Worm (Caenorhabditis elegans) whole organism, L1 larva: ENCODE measurements around the gene tkr-3.

ENCODE experiments used
- C04F5.9 ChIP-seq: sonication (generic microtip); optimal IDR thresholded peaks from 2 replicates; lab custom pipeline; 2016; ENCODE audit warnings: missing genetic modification characterization, missing compliant biosample characterization
- C34B4.2 ChIP-seq: sonication (generic microtip); optimal IDR thresholded peaks from 2 replicates; lab custom pipeline; 2017; ENCODE audit warnings: mild to moderate bottlenecking, missing genetic modification characterization, missing compliant biosample characterization
- alr-1 ChIP-seq: fragments of 200-800 bp; sonication (Bioruptor generic); optimal IDR thresholded peaks from 2 replicates; lab custom pipeline; 2018; ENCODE audit warnings: borderline replicate concordance, mild to moderate bottlenecking, missing genetic modification characterization, missing compliant biosample characterization
- blmp-1 ChIP-seq: fragments of 150-350 bp; optimal IDR thresholded peaks from 2 replicates; lab custom pipeline; 2014; ENCODE audit warnings: missing biosample characterization, missing genetic modification characterization
- ceh-8 ChIP-seq: fragments of 200-800 bp; sonication (Bioruptor generic); optimal IDR thresholded peaks from 2 replicates; lab custom pipeline; 2018; ENCODE audit warnings: mild to moderate bottlenecking, missing genetic modification characterization, moderate library complexity, missing compliant biosample characterization
- ceh-82 ChIP-seq, 3 experiments: fragments of 150-350 bp in 1 of 3; sonication (generic microtip) in 2 of 3; optimal IDR thresholded peaks; 2 replicates each; lab custom pipeline; 2014 to 2017; ENCODE audit warnings: missing biosample characterization in 3 of 3, missing genetic modification characterization in 3 of 3
- ces-1 ChIP-seq: fragments of 150-350 bp; optimal IDR thresholded peaks from 2 replicates; lab custom pipeline; 2014; ENCODE audit warnings: missing biosample characterization, missing genetic modification reagents, missing genetic modification characterization
- dpl-1 ChIP-seq, 3 experiments: fragments of 150-350 bp in 2 of 3; sonication (generic microtip) in 1 of 3; optimal IDR thresholded peaks; 2 replicates each; lab custom pipeline; 2014 to 2017; ENCODE audit warnings: missing biosample characterization in 3 of 3, missing genetic modification characterization in 3 of 3, missing genetic modification reagents in 3 of 3
- dsc-1 ChIP-seq: sonication (generic microtip); optimal IDR thresholded peaks from 2 replicates; lab custom pipeline; 2016; ENCODE audit warnings: mild to moderate bottlenecking, missing genetic modification characterization, missing compliant biosample characterization
- efl-1 ChIP-seq, 4 experiments: fragments of 150-350 bp; optimal IDR thresholded peaks in 3 of 4; peaks in 1 of 4; 1 replicate in 1 of 4; 2 replicates in 3 of 4; lab custom pipeline; 2014; ENCODE audit warnings: missing biosample characterization in 2 of 4, missing genetic modification characterization in 2 of 4, missing genetic modification reagents in 2 of 4
- efl-3 ChIP-seq: fragments of 200-800 bp; sonication (Bioruptor generic); optimal IDR thresholded peaks from 2 replicates; lab custom pipeline; 2018; ENCODE audit warnings: mild to moderate bottlenecking, missing genetic modification characterization, missing compliant biosample characterization
- egl-13 ChIP-seq: sonication (generic microtip); optimal IDR thresholded peaks from 2 replicates; lab custom pipeline; 2016; ENCODE audit warnings: missing genotype, missing genetic modification reagents, missing genetic modification characterization, missing compliant biosample characterization
- elt-2 ChIP-seq: sonication (generic microtip); optimal IDR thresholded peaks from 2 replicates; lab custom pipeline; 2016; ENCODE audit warnings: missing genetic modification characterization, mild to moderate bottlenecking, inconsistent platforms, missing compliant biosample characterization, missing genetic modification reagents
- fkh-10 ChIP-seq: sonication (generic microtip); optimal IDR thresholded peaks from 2 replicates; lab custom pipeline; 2017; ENCODE audit warnings: missing biosample characterization, missing genetic modification reagents, missing genetic modification characterization
- fkh-4 ChIP-seq: sonication (generic microtip); optimal IDR thresholded peaks from 2 replicates; lab custom pipeline; 2016; ENCODE audit warnings: missing compliant biosample characterization, missing genetic modification characterization, borderline replicate concordance
- fkh-8 ChIP-seq: sonication (generic microtip); optimal IDR thresholded peaks from 2 replicates; lab custom pipeline; 2016; ENCODE audit warnings: mild to moderate bottlenecking, missing genetic modification characterization, missing compliant biosample characterization
- fos-1 ChIP-seq: fragments of 150-350 bp; optimal IDR thresholded peaks from 2 replicates; lab custom pipeline; 2014; ENCODE audit warnings: missing biosample characterization, missing genetic modification characterization
- grh-1 ChIP-seq: fragments of 200-800 bp; sonication (Bioruptor generic); IDR thresholded peaks from 2 replicates; pipeline ENCODE4 v1.3.6; 2022; ENCODE audit warnings: missing genetic modification reagents, missing genetic modification characterization, missing compliant biosample characterization
- hlh-17 ChIP-seq: fragments of 200-800 bp; sonication (Bioruptor generic); optimal IDR thresholded peaks from 2 replicates; lab custom pipeline; 2018; ENCODE audit warnings: missing genetic modification characterization, mild to moderate bottlenecking, missing compliant biosample characterization, moderate library complexity, borderline replicate concordance
- hlh-4 ChIP-seq: sonication (generic microtip); optimal IDR thresholded peaks from 2 replicates; lab custom pipeline; 2016; ENCODE audit warnings: mild to moderate bottlenecking, missing genetic modification characterization, missing compliant biosample characterization
- hpl-2 ChIP-seq: fragments of 150-350 bp; optimal IDR thresholded peaks from 2 replicates; lab custom pipeline; 2014; ENCODE audit warnings: missing biosample characterization, missing genetic modification reagents, missing genetic modification characterization
- jun-1 ChIP-seq: fragments of 150-350 bp; optimal IDR thresholded peaks from 2 replicates; lab custom pipeline; 2014; ENCODE audit warnings: missing biosample characterization, missing genetic modification reagents, missing genetic modification characterization
- lin-13 ChIP-seq: fragments of 150-350 bp; optimal IDR thresholded peaks from 2 replicates; lab custom pipeline; 2014; ENCODE audit warnings: missing biosample characterization, missing genetic modification reagents, missing genetic modification characterization
- lin-14 ChIP-seq: fragments of 200-800 bp; sonication (Bioruptor generic); optimal IDR thresholded peaks from 2 replicates; lab custom pipeline; 2018; ENCODE audit warnings: mild to moderate bottlenecking, missing genetic modification characterization, moderate library complexity, missing compliant biosample characterization
- lin-15B ChIP-seq: fragments of 150-350 bp; sonication (generic microtip); optimal IDR thresholded peaks from 3 replicates; lab custom pipeline; 2014; ENCODE audit warnings: missing biosample characterization, missing genetic modification characterization
- lin-35 ChIP-seq, 2 experiments: fragments of 150-350 bp; optimal IDR thresholded peaks; 2 replicates each; lab custom pipeline; 2014; ENCODE audit warnings: missing biosample characterization in 2 of 2, missing genetic modification characterization in 2 of 2, missing genetic modification reagents in 2 of 2
- lin-39 ChIP-seq: fragments of 150-350 bp; optimal IDR thresholded peaks from 2 replicates; lab custom pipeline; 2014; ENCODE audit warnings: missing biosample characterization, missing genetic modification reagents, missing genetic modification characterization
- lir-3 ChIP-seq: sonication (generic microtip); optimal IDR thresholded peaks from 2 replicates; lab custom pipeline; 2016; ENCODE audit warnings: mild to moderate bottlenecking, missing genetic modification characterization, moderate library complexity, missing compliant biosample characterization; ENCODE audit not compliant: poor library complexity
- lsy-2 ChIP-seq, 2 experiments: fragments of 150-350 bp; optimal IDR thresholded peaks; 2 replicates each; lab custom pipeline; 2014; ENCODE audit warnings: missing biosample characterization in 2 of 2, missing genetic modification characterization in 2 of 2
- nhr-28 ChIP-seq: fragments of 150-350 bp; optimal IDR thresholded peaks from 2 replicates; lab custom pipeline; 2014; ENCODE audit warnings: missing biosample characterization, missing genetic modification characterization
- nhr-47 ChIP-seq: sonication (generic microtip); optimal IDR thresholded peaks from 2 replicates; lab custom pipeline; 2016; ENCODE audit warnings: mild to moderate bottlenecking, missing genetic modification characterization, moderate library complexity, missing compliant biosample characterization
- nhr-71 ChIP-seq: sonication (generic microtip); optimal IDR thresholded peaks from 2 replicates; lab custom pipeline; 2016; ENCODE audit warnings: mild to moderate bottlenecking, missing genetic modification characterization, moderate library complexity, missing compliant biosample characterization
- nhr-84 ChIP-seq: sonication (generic microtip); optimal IDR thresholded peaks from 2 replicates; lab custom pipeline; 2017; ENCODE audit warnings: missing biosample characterization, missing genetic modification characterization
- pag-3 ChIP-seq: sonication (generic microtip); optimal IDR thresholded peaks from 2 replicates; lab custom pipeline; 2017; ENCODE audit warnings: missing genetic modification characterization, mild to moderate bottlenecking, missing compliant biosample characterization, antibody characterized with exemption, borderline replicate concordance; ENCODE audit not compliant: insufficient read depth
- pax-3 ChIP-seq: fragments of 200-800 bp; sonication (Bioruptor generic); optimal IDR thresholded peaks from 2 replicates; lab custom pipeline; 2018; ENCODE audit warnings: mild to moderate bottlenecking, missing genetic modification characterization, moderate library complexity, missing compliant biosample characterization
- pqm-1 ChIP-seq: sonication (generic microtip); optimal IDR thresholded peaks from 3 replicates; lab custom pipeline; 2017; ENCODE audit warnings: missing biosample characterization, missing genetic modification characterization
- rnt-1 ChIP-seq: sonication (generic microtip); optimal IDR thresholded peaks from 2 replicates; lab custom pipeline; 2016; ENCODE audit warnings: mild to moderate bottlenecking, missing genetic modification characterization, moderate library complexity, missing compliant biosample characterization
- snpc-4 ChIP-seq: fragments of 150-350 bp; optimal IDR thresholded peaks from 2 replicates; lab custom pipeline; 2014; ENCODE audit warnings: missing biosample characterization, missing genetic modification characterization
- sox-4 ChIP-seq: sonication (generic microtip); optimal IDR thresholded peaks from 2 replicates; lab custom pipeline; 2016; ENCODE audit warnings: missing genetic modification characterization, missing compliant biosample characterization
- sptf-1 ChIP-seq: fragments of 150-350 bp; optimal IDR thresholded peaks from 2 replicates; lab custom pipeline; 2014; ENCODE audit warnings: missing biosample characterization, missing genetic modification characterization
- sup-37 ChIP-seq: fragments of 200-800 bp; sonication (Bioruptor generic); optimal IDR thresholded peaks from 2 replicates; lab custom pipeline; 2018; ENCODE audit warnings: mild to moderate bottlenecking, missing genetic modification characterization, missing compliant biosample characterization
- tlp-1 ChIP-seq: fragments of 150-350 bp; optimal IDR thresholded peaks from 2 replicates; lab custom pipeline; 2014; ENCODE audit warnings: missing biosample characterization, missing genetic modification characterization
- unc-30 ChIP-seq: sonication (generic microtip); optimal IDR thresholded peaks from 2 replicates; lab custom pipeline; 2017; ENCODE audit warnings: missing biosample characterization, missing genetic modification characterization
- unc-86 ChIP-seq: sonication (generic microtip); optimal IDR thresholded peaks from 2 replicates; lab custom pipeline; 2016; ENCODE audit warnings: missing genetic modification characterization, missing compliant biosample characterization
- zag-1 ChIP-seq: fragments of 150-350 bp; optimal IDR thresholded peaks from 2 replicates; lab custom pipeline; 2014; ENCODE audit warnings: missing biosample characterization, missing genetic modification characterization
- zip-4 ChIP-seq: fragments of 200-800 bp; sonication (Bioruptor generic); optimal IDR thresholded peaks from 2 replicates; lab custom pipeline; 2018; ENCODE audit warnings: mild to moderate bottlenecking, missing genetic modification characterization, moderate library complexity, missing compliant biosample characterization
- ztf-11 ChIP-seq, 2 experiments: sonication (generic microtip); optimal IDR thresholded peaks; 2 replicates each; lab custom pipeline; 2016 to 2017; ENCODE audit warnings: missing genetic modification characterization in 2 of 2, missing biosample characterization in 1 of 2, missing compliant biosample characterization in 1 of 2
- ztf-4 ChIP-seq: fragments of 150-350 bp; optimal IDR thresholded peaks from 2 replicates; lab custom pipeline; 2014; ENCODE audit warnings: missing biosample characterization, missing genetic modification characterization

The tkr-3 gene

ce11 chrIV:5101945-5102344, 19.9 kb downstream of the tkr-3 start:
- no peak for TF ChIP-seq grh-1
- TF ChIP-seq pax-3 (tag; lab: Kevin White, UChicago): no peak
- TF ChIP-seq zag-1 (tag; lab: Kevin White, UChicago): no peak
- peak; percentile 27 for TF ChIP-seq nhr-71 (tag; lab: Kevin White, UChicago)
- TF ChIP-seq ceh-8: no peak
- TF ChIP-seq C34B4.2: no peak
- no peak for TF ChIP-seq unc-86 (tag; lab: Kevin White, UChicago)
- no peak for TF ChIP-seq lin-14 (GFP tag; lab: Kevin White, UChicago)
- peak; percentile 69 for TF ChIP-seq hlh-4
- peak; percentile 67 for TF ChIP-seq dsc-1 (tag; lab: Kevin White, UChicago)
- TF ChIP-seq fkh-8 (tag; lab: Kevin White, UChicago): no peak
- no peak for TF ChIP-seq sox-4 (tag; lab: Kevin White, UChicago)
- TF ChIP-seq C04F5.9: no peak
- peak; percentile 24 for TF ChIP-seq egl-13 (tag; lab: Kevin White, UChicago)
- peak; percentile 22 for TF ChIP-seq nhr-47 (tag; lab: Kevin White, UChicago)
- TF ChIP-seq lsy-2 (tag; optimal IDR thresholded peaks at IDR 0.05; lab: Kevin White, UChicago): no peak
- TF ChIP-seq efl-1 (optimal IDR thresholded peaks at IDR 0.05; lab: Kevin White, UChicago): no peak
- no peak for TF ChIP-seq efl-1 (GFP tag; optimal IDR thresholded peaks at IDR 0.05 in 1 of 2; lab: Kevin White, UChicago)

- no peak for TF ChIP-seq unc-86 (tag; lab: Kevin White, UChicago)
- TF ChIP-seq blmp-1 (tag; lab: Kevin White, UChicago): no peak
- no peak for TF ChIP-seq lin-39 (tag; lab: Kevin White, UChicago)
- no peak for TF ChIP-seq zip-4 (GFP tag; lab: Kevin White, UChicago)
- TF ChIP-seq pqm-1: no peak
- TF ChIP-seq hlh-4: no peak
- no peak for TF ChIP-seq dsc-1 (tag; lab: Kevin White, UChicago)
- no peak for TF ChIP-seq pag-3 (tag; lab: Kevin White, UChicago)
- TF ChIP-seq ztf-4: no peak
- TF ChIP-seq hpl-2 (GFP tag; lab: Kevin White, UChicago): no peak
- no peak for TF ChIP-seq sup-37 (GFP tag; lab: Kevin White, UChicago)
- no peak for TF ChIP-seq lir-3 (tag; lab: Kevin White, UChicago)
- TF ChIP-seq unc-30: no peak
- TF ChIP-seq elt-2: no peak
- TF ChIP-seq nhr-28 (tag; lab: Kevin White, UChicago): no peak
- no peak for TF ChIP-seq sox-4 (tag; lab: Kevin White, UChicago)
- no peak for TF ChIP-seq ceh-8
- no peak for TF ChIP-seq lin-35 (GFP tag; optimal IDR thresholded peaks at IDR 0.05; lab: Kevin White, UChicago)
- TF ChIP-seq snpc-4 (tag; lab: Kevin White, UChicago): no peak
- TF ChIP-seq C04F5.9: no peak
- TF ChIP-seq lin-13 (GFP tag; lab: Kevin White, UChicago): no peak
- TF ChIP-seq hlh-17 (GFP tag; lab: Kevin White, UChicago): no peak
- TF ChIP-seq jun-1 (tag; lab: Kevin White, UChicago): no peak
- TF ChIP-seq pax-3 (tag; lab: Kevin White, UChicago): no peak
- no peak for TF ChIP-seq tlp-1
- TF ChIP-seq alr-1: no peak
- peak in 1 of 3 experiments; percentile 29 for TF ChIP-seq dpl-1 (GFP tag; optimal IDR thresholded peaks at IDR 0.05; lab: Kevin White, UChicago)
- no peak for TF ChIP-seq fos-1
- TF ChIP-seq zag-1 (tag; lab: Kevin White, UChicago): no peak
- peak in 1 of 2 experiments; percentile 1 for TF ChIP-seq efl-1 (optimal IDR thresholded peaks at IDR 0.05; lab: Kevin White, UChicago)
- peak in 1 of 2 experiments; percentile 71 for TF ChIP-seq efl-1 (GFP tag; optimal IDR thresholded peaks at IDR 0.05 in 1 of 2; lab: Kevin White, UChicago)
- TF ChIP-seq fkh-10: peak; percentile 26
- no peak for TF ChIP-seq efl-3 (GFP tag; lab: Kevin White, UChicago)
- no peak for TF ChIP-seq ztf-11 (tag; optimal IDR thresholded peaks at IDR 0.05; lab: Kevin White, UChicago)
- no peak for TF ChIP-seq fkh-4 (tag; lab: Kevin White, UChicago)
- peak in 2 of 3 experiments; percentile 2 to 51 for TF ChIP-seq ceh-82 (tag; optimal IDR thresholded peaks at IDR 0.05; lab: Kevin White, UChicago)
- no peak for TF ChIP-seq rnt-1
- no peak for TF ChIP-seq lin-15B (tag; lab: Kevin White, UChicago)
- no peak for TF ChIP-seq nhr-84 (tag; lab: Kevin White, UChicago)
- TF ChIP-seq ces-1 (GFP tag; lab: Kevin White, UChicago): no peak
- TF ChIP-seq sptf-1: no peak
Measured at ce11 chrIV:5100145-5100544, 21.8 kb downstream of the tkr-3 start.
